Fruit fly (Drosophila melanogaster) whole organism: Measurements from ENCODE around the gene E23.
"Not testable (repeated sequence)": the region's sequence is repeated elsewhere in the genome, so short reads cannot be mapped to it uniquely, and the experiment has no call there.

Experiments
- CG8478 ChIP-seq: fragments of >200 bp; optimal IDR thresholded peaks from 2 replicates; lab custom pipeline; 2018; ENCODE audit warnings: inconsistent platforms
- Dll ChIP-seq: fragments of >200 bp; optimal IDR thresholded peaks from 2 replicates; lab custom pipeline; 2017
- EcR ChIP-seq, 2 experiments: fragments of >200 bp; optimal IDR thresholded peaks; 2 replicates each; lab custom pipeline; 2017; ENCODE audit warnings: missing biosample characterization in 2 of 2, missing genetic modification characterization in 2 of 2, missing genetic modification reagents in 2 of 2
- pan ChIP-seq: fragments of >200 bp; optimal IDR thresholded peaks from 2 replicates; lab custom pipeline; 2017
- psq ChIP-seq: fragments of >200 bp; optimal IDR thresholded peaks from 2 replicates; lab custom pipeline; 2017
- usp ChIP-seq: fragments of >200 bp; optimal IDR thresholded peaks from 2 replicates; lab custom pipeline; 2017; ENCODE audit warnings: missing biosample characterization, missing genetic modification characterization, mixed read lengths

E23 gene

DNA sequence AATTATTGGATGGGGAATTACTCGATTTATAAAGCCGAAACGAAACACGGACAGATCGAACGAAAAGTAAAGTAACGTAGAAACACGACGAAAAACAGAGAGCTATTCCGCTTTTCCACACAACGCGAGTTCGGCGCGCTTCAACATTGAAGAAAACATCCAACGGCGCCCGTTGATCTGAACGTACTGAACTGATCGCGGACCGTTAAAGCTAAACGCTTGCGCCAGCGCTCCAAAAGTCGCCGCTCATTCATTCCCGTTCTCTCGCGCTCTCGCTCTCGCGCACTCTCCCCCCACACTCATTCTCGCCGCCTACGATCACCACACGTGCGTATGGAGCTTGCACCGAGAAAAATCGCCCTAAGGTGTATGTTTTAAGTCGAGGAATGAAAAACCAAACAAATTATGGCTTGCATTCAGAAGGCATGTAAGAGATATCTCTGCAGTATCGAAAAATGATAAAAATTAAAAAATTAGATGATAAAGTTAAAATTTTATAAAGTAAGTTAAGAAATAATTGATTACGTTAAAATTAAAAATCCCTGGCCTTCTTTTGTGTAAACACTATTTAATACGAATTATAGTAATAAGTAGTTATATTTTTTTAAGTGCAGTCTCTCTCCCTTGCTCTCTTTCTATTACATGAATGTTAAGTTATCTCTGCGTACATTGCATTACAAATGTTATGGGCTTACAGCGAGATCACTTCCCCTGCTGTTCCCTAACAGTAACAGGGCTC, at the start of gene E23:
Gene E23, minus strand, starts transcription at position 188 of the 739 bp plus-strand sequence.
- TF ChIP-seq EcR (GFP tag; optimal IDR thresholded peaks at IDR 0.05; lab: Kevin White, UChicago) (no peak), usp (GFP tag; lab: Kevin White, UChicago) (no peak), CG8478 (no peak), pan (lab: Kevin White, UChicago) (no peak), Dll (lab: Kevin White, UChicago) (no peak), psq (lab: Kevin White, UChicago) (no peak)

dm6 chr2L:3397594-3398073, 43.0 kb upstream of the E23 start, which contains the start of gene CG34175:
Gene CG34175 (plus strand): TSS chr2L:3398023.
- TF ChIP-seq pan (lab: Kevin White, UChicago) (no peak), CG8478 (no peak), Dll (lab: Kevin White, UChicago) (no peak), psq (lab: Kevin White, UChicago) (no peak), EcR (GFP tag; optimal IDR thresholded peaks at IDR 0.05; lab: Kevin White, UChicago) (no peak), usp (GFP tag; lab: Kevin White, UChicago) (no peak)

DNA sequence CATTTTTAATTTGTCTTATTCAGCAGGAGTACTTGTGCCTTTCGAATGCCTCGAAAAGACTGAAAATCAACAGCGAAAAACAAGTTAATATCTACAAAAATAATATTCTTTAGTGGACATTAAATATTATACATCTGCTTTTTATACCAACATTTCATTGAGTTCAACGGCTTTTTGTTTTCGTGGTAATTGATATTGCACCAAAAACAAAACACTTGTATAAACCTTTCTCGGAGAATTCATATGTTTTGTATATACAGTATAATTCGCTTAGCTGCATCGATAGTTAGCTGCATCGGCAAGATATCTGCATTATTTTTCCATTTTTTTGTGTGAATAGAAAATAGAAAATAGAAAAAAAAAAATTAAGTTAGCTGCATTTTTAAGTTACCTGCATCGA, 33.8 kb upstream of the E23 start, which contains the start of gene CG42460:
Gene CG42460, minus strand, starts transcription at position 101 of the 400 bp plus-strand sequence.
- TF ChIP-seq Dll (lab: Kevin White, UChicago); pan (lab: Kevin White, UChicago); CG8478: not testable (repeated sequence)

DNA sequence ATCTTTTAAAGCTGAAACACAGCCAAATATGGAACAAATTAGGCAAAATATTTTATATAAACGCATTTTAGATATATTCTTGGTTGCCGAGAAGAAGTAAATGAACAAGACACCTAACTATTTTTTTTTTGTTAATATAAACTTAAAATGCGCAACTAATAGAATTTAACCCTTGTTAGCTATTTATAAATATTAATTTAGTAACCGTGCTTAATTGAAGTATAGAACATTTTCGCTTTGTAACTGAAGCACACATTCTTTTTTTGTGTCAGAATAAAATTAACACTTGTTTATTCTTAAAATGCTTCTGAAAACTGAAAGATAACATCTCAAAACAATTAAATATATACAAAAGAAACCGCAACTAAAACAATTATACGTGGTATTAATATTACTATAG, 33.0 kb upstream of the E23 start, which contains the start of gene Sfp23F:
Gene Sfp23F, minus strand, starts transcription at position 101 of the 400 bp plus-strand sequence.
- TF ChIP-seq psq (lab: Kevin White, UChicago) (no peak), EcR (GFP tag; optimal IDR thresholded peaks at IDR 0.05; lab: Kevin White, UChicago) (no peak), CG8478 (no peak), pan (lab: Kevin White, UChicago) (no peak), Dll (lab: Kevin White, UChicago) (no peak), usp (GFP tag; lab: Kevin White, UChicago) (no peak)

DNA sequence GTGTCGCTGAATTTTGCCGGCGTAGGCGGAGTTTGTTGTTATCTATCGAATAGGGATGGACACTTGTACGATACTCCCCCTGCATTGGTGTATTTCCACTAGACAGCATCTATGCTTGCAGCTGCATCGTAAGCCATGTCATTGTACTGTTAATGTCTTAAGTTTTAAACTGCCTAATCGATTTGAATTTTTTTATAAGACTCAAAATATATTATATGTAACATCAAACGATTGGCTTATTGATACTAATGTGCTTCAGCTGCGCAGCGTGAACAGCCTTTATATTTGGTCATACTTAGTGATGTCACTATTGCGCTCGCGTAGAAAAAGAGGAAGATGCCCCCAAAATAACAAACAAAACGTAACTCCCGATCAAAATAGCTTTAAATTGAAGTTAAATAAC, 22.1 kb upstream of the E23 start, which contains the start of the genes CG9662 and Ptpa:
Gene CG9662, minus strand, starts transcription at position 54 of the 403 bp plus-strand sequence.
Gene Ptpa, plus strand, starts transcription at position 319 of the 403 bp plus-strand sequence.
- TF ChIP-seq psq (lab: Kevin White, UChicago) (no peak), EcR (GFP tag; optimal IDR thresholded peaks at IDR 0.05; lab: Kevin White, UChicago) (no peak), usp (GFP tag; lab: Kevin White, UChicago) (no peak), pan (lab: Kevin White, UChicago) (no peak), CG8478 (no peak), Dll (lab: Kevin White, UChicago) (no peak)

DNA sequence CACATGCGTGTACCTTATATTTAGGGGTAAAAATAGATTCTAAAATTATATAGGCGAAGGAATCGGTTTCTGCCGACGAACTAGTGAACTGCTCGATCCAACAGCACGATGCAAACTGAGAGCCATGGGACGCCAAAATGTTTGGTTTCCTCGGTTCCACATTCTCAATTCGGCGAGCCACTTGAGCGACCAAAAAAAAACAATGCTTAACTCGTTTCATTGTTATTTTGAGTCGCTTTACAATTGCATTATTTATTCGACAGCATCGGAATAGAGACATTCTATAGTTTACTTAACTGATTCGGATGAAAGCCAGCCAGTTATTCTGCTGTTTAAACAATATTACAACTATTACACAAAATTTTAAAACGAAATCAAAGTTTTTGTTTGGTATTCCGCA, 21.0 kb upstream of the E23 start, which contains the start of gene CG15412:
Gene CG15412, minus strand, starts transcription at position 101 of the 400 bp plus-strand sequence.
- TF ChIP-seq Dll (lab: Kevin White, UChicago) (no peak), usp (GFP tag; lab: Kevin White, UChicago) (no peak), pan (lab: Kevin White, UChicago) (no peak), CG8478 (no peak), psq (lab: Kevin White, UChicago) (no peak), EcR (GFP tag; optimal IDR thresholded peaks at IDR 0.05; lab: Kevin White, UChicago) (no peak)

- TF ChIP-seq pan (lab: Kevin White, UChicago) (no peak), usp (GFP tag; lab: Kevin White, UChicago) (no peak), CG8478 (no peak), EcR (GFP tag; optimal IDR thresholded peaks at IDR 0.05; lab: Kevin White, UChicago) (no peak)
Measured at dm6 chr2L:3373242-3373641, 18.6 kb upstream of the E23 start, which contains the start of gene GramD1B. Gene GramD1B (minus strand): TSS chr2L:3373372.

dm6 chr2L:3372483-3372929, 17.9 kb upstream of the E23 start:
- TF ChIP-seq psq (lab: Kevin White, UChicago) (no peak), EcR (GFP tag; optimal IDR thresholded peaks at IDR 0.05; lab: Kevin White, UChicago) (no peak), pan (lab: Kevin White, UChicago) (no peak)

- TF ChIP-seq Dll (lab: Kevin White, UChicago) (no peak), EcR (GFP tag; optimal IDR thresholded peaks at IDR 0.05; lab: Kevin White, UChicago) (peak in 1 of 2 experiments; percentile 9)
Measured at dm6 chr2L:3371776-3372383, 17.3 kb upstream of the E23 start.

- TF ChIP-seq usp (GFP tag; lab: Kevin White, UChicago) (no peak), psq (lab: Kevin White, UChicago) (no peak), pan (lab: Kevin White, UChicago) (no peak), CG8478 (no peak), EcR (GFP tag; optimal IDR thresholded peaks at IDR 0.05; lab: Kevin White, UChicago) (no peak), Dll (lab: Kevin White, UChicago) (no peak)
Measured at dm6 chr2L:3371340-3371739, 16.7 kb upstream of the E23 start.

- no peak for TF ChIP-seq Dll (lab: Kevin White, UChicago)
- no peak for TF ChIP-seq CG8478
- TF ChIP-seq pan (lab: Kevin White, UChicago) = no peak
- TF ChIP-seq usp (GFP tag; lab: Kevin White, UChicago) = no peak
- no peak for TF ChIP-seq psq (lab: Kevin White, UChicago)
- no peak for TF ChIP-seq EcR (GFP tag; optimal IDR thresholded peaks at IDR 0.05; lab: Kevin White, UChicago)
Measured at dm6 chr2L:3370920-3371319, 16.3 kb upstream of the E23 start.
